Worm (Caenorhabditis elegans) whole organism, L2 larva: ENCODE data around the gene nhr-282.
"Not testable (repeated sequence)": the region's sequence is repeated elsewhere in the genome, so short reads cannot be mapped to it uniquely, and the experiment has no call there.

Source experiments
- dmd-4 ChIP-seq: sonication (generic microtip); optimal IDR thresholded peaks from 2 replicates; lab custom pipeline; 2017; ENCODE audit warnings: missing biosample characterization, missing genetic modification characterization
- lin-39 ChIP-seq: fragments of 150-350 bp; optimal IDR thresholded peaks from 2 replicates; lab custom pipeline; 2014; ENCODE audit warnings: missing biosample characterization, missing genetic modification reagents, missing genetic modification characterization
- nhr-10 ChIP-seq: sonication (generic microtip); optimal IDR thresholded peaks from 2 replicates; lab custom pipeline; 2017; ENCODE audit warnings: missing biosample characterization, missing genetic modification characterization
- nhr-21 ChIP-seq: fragments of 150-350 bp; optimal IDR thresholded peaks from 2 replicates; lab custom pipeline; 2014; ENCODE audit warnings: missing biosample characterization, missing genetic modification characterization
- nhr-237 ChIP-seq: fragments of 150-350 bp; optimal IDR thresholded peaks from 2 replicates; lab custom pipeline; 2014; ENCODE audit warnings: missing biosample characterization, missing genetic modification characterization
- skn-1 ChIP-seq: sonication (generic microtip); optimal IDR thresholded peaks from 2 replicates; lab custom pipeline; 2017; ENCODE audit warnings: missing biosample characterization, missing genetic modification characterization
- snpc-4 ChIP-seq: fragments of 150-350 bp; optimal IDR thresholded peaks from 2 replicates; lab custom pipeline; 2014; ENCODE audit warnings: missing biosample characterization, missing genetic modification characterization
- unc-39 ChIP-seq: fragments of 150-350 bp; optimal IDR thresholded peaks from 2 replicates; lab custom pipeline; 2014; ENCODE audit warnings: missing biosample characterization, missing genetic modification characterization
- ztf-11 ChIP-seq: sonication (generic microtip); optimal IDR thresholded peaks from 2 replicates; lab custom pipeline; 2017; ENCODE audit warnings: missing biosample characterization, missing genetic modification characterization
- ztf-4 ChIP-seq: fragments of 150-350 bp; optimal IDR thresholded peaks from 2 replicates; lab custom pipeline; 2014; ENCODE audit warnings: missing biosample characterization, missing genetic modification characterization

DNA sequence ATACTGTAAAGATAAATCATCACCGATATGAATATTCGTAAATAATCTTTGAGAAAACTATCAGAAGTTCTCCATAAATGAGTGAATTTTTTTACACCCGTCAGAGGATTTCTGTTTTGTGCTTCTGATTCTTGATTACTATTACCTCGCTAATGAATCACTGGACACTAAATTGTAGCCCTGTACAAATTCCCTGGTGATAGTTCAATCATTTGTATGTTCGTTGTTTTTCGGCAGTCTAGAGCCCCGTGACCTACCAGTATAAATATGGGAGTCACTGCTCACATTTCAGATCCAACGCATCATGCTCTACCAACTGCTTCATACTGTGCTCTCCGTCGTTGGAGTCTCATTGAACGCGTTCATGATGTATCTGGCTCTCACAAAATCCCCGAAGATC is 9.0 kb upstream of the nhr-282 start, which contains the start of gene srd-27:
- not testable (repeated sequence) for TF ChIP-seq nhr-21 (tag; lab: Kevin White, UChicago); dmd-4 (tag; lab: Kevin White, UChicago); ztf-4 (tag; lab: Kevin White, UChicago); nhr-10 (tag; lab: Kevin White, UChicago); skn-1 (tag; lab: Kevin White, UChicago); snpc-4 (tag; lab: Kevin White, UChicago); nhr-237 (tag; lab: Kevin White, UChicago); lin-39; unc-39; ztf-11
